Fruit fly (Drosophila melanogaster) whole organism, embryonic: Measurements from ENCODE around the gene ind.

Experiments used
- B-H2 ChIP-seq: fragments of 200-800 bp; sonication (Bioruptor generic); optimal IDR thresholded peaks from 2 replicates; lab custom pipeline; 2018; ENCODE audit warnings: missing biosample characterization, mild to moderate bottlenecking, missing genetic modification characterization
- Bteb2 ChIP-seq: fragments of 200-800 bp; sonication (Bioruptor generic); optimal IDR thresholded peaks from 2 replicates; lab custom pipeline; 2016; ENCODE audit warnings: missing biosample characterization, missing genetic modification characterization
- CG10321 ChIP-seq: fragments of 200-800 bp; sonication (Bioruptor generic); IDR thresholded peaks from 2 replicates; pipeline ENCODE4 v1.3.6; 2022; ENCODE audit warnings: missing biosample characterization, missing genetic modification characterization
- CG10431 ChIP-seq: fragments of 200-800 bp; sonication (Bioruptor generic); optimal IDR thresholded peaks from 3 replicates; lab custom pipeline; 2018; ENCODE audit warnings: missing biosample characterization, mild to moderate bottlenecking, missing genetic modification characterization
- CG10543 ChIP-seq: fragments of 200-800 bp; sonication (Bioruptor generic); optimal IDR thresholded peaks from 3 replicates; lab custom pipeline; 2017; ENCODE audit warnings: missing biosample characterization, mild to moderate bottlenecking, missing genetic modification characterization, moderate library complexity
- CG11504 ChIP-seq: fragments of 200-800 bp; sonication (Bioruptor generic); optimal IDR thresholded peaks from 3 replicates; lab custom pipeline; 2019; ENCODE audit warnings: missing biosample characterization, mild to moderate bottlenecking, missing genetic modification characterization, moderate library complexity
- CG12236 ChIP-seq: fragments of 200-800 bp; sonication (Bioruptor generic); optimal IDR thresholded peaks from 2 replicates; lab custom pipeline; 2016; ENCODE audit warnings: missing biosample characterization, missing genetic modification characterization
- CG13894 ChIP-seq: fragments of 200-800 bp; sonication (Bioruptor generic); optimal IDR thresholded peaks from 3 replicates; lab custom pipeline; 2018; ENCODE audit warnings: missing biosample characterization, mild to moderate bottlenecking, missing genetic modification characterization, moderate library complexity
- CG15479 ChIP-seq: fragments of 200-800 bp; sonication (Bioruptor generic); optimal IDR thresholded peaks from 3 replicates; lab custom pipeline; 2019; ENCODE audit warnings: missing biosample characterization, mild to moderate bottlenecking, missing genetic modification characterization, moderate library complexity
- CG1603 ChIP-seq: fragments of 200-800 bp; sonication (Bioruptor generic); optimal IDR thresholded peaks from 2 replicates; lab custom pipeline; 2019; ENCODE audit warnings: missing biosample characterization, mild to moderate bottlenecking, missing genetic modification characterization, moderate library complexity
- CG16813 ChIP-seq: fragments of 200-800 bp; sonication (Bioruptor generic); IDR thresholded peaks from 3 replicates; pipeline ENCODE4 v1.3.6; 2022; ENCODE audit warnings: missing biosample characterization, missing genetic modification characterization; ENCODE audit not compliant: partially characterized antibody
- CG16863 ChIP-seq: fragments of 200-800 bp; sonication (Bioruptor generic); optimal IDR thresholded peaks from 3 replicates; lab custom pipeline; 2016; ENCODE audit warnings: missing biosample characterization, missing genetic modification characterization
- CG3065 ChIP-seq: fragments of 200-800 bp; sonication (Bioruptor generic); optimal IDR thresholded peaks from 2 replicates; lab custom pipeline; 2016; ENCODE audit warnings: missing biosample characterization, missing genetic modification characterization
- CG32767 ChIP-seq: fragments of 200-800 bp; sonication (Bioruptor generic); IDR thresholded peaks from 2 replicates; pipeline ENCODE4 v1.3.6; 2022; ENCODE audit warnings: missing biosample characterization, missing genetic modification characterization
- CG33213 ChIP-seq: fragments of 200-800 bp; sonication (Bioruptor generic); optimal IDR thresholded peaks from 3 replicates; lab custom pipeline; 2016; ENCODE audit warnings: missing biosample characterization, missing genetic modification characterization
- CG4730 ChIP-seq: fragments of 200-800 bp; sonication (Bioruptor generic); IDR thresholded peaks from 2 replicates; pipeline ENCODE4 v1.3.6; 2022; ENCODE audit warnings: missing biosample characterization, missing genetic modification characterization
- CG6175 ChIP-seq: fragments of 200-800 bp; sonication (Bioruptor generic); IDR thresholded peaks from 3 replicates; pipeline ENCODE4 v1.3.6; 2022; ENCODE audit warnings: missing biosample characterization, missing genetic modification characterization
- CG6765 ChIP-seq: fragments of 200-800 bp; sonication (Bioruptor generic); optimal IDR thresholded peaks from 3 replicates; lab custom pipeline; 2017; ENCODE audit warnings: missing biosample characterization, mild to moderate bottlenecking, missing genetic modification characterization
- CG6813 ChIP-seq: fragments of 200-800 bp; sonication (Bioruptor generic); optimal IDR thresholded peaks from 2 replicates; lab custom pipeline; 2017; ENCODE audit warnings: missing biosample characterization, missing genetic modification characterization, mild to moderate bottlenecking, moderate library complexity, missing genetic modification reagents
- CG7372 ChIP-seq: fragments of 200-800 bp; sonication (Bioruptor generic); IDR thresholded peaks from 2 replicates; pipeline ENCODE4 v1.3.6; 2022; ENCODE audit warnings: missing biosample characterization, missing genetic modification characterization
- CG9609 ChIP-seq: fragments of 200-800 bp; sonication (Bioruptor generic); optimal IDR thresholded peaks from 3 replicates; lab custom pipeline; 2016; ENCODE audit warnings: missing biosample characterization, missing genetic modification characterization
- Camta ChIP-seq: fragments of 200-800 bp; sonication (Bioruptor generic); optimal IDR thresholded peaks from 2 replicates; lab custom pipeline; 2016; ENCODE audit warnings: missing biosample characterization, missing genetic modification characterization
- Dek ChIP-seq: fragments of 200-800 bp; sonication (Bioruptor generic); optimal IDR thresholded peaks from 3 replicates; lab custom pipeline; 2019; ENCODE audit warnings: missing biosample characterization, mild to moderate bottlenecking, missing genetic modification characterization, moderate library complexity
- Dfd ChIP-seq, 2 experiments: fragments of >200 bp; optimal IDR thresholded peaks; 2 replicates each; lab custom pipeline; 2017; ENCODE audit warnings: missing biosample characterization in 2 of 2, missing genetic modification characterization in 2 of 2
- Gsc ChIP-seq: fragments of 200-800 bp; sonication (Bioruptor generic); IDR thresholded peaks from 2 replicates; pipeline ENCODE4 v1.3.6; 2022; ENCODE audit warnings: missing biosample characterization, missing genetic modification characterization
- HLH3B ChIP-seq: fragments of 200-800 bp; sonication (Bioruptor generic); IDR thresholded peaks from 2 replicates; pipeline ENCODE4 v1.3.6; 2022; ENCODE audit warnings: missing biosample characterization, missing genetic modification characterization
- NK7.1 ChIP-seq: fragments of 200-800 bp; sonication (Bioruptor generic); optimal IDR thresholded peaks from 3 replicates; lab custom pipeline; 2016; ENCODE audit warnings: missing biosample characterization, missing genetic modification characterization
- Nf-YA ChIP-seq: fragments of 200-800 bp; sonication (Bioruptor generic); IDR thresholded peaks from 2 replicates; pipeline ENCODE4 v1.3.6; 2022; ENCODE audit warnings: missing biosample characterization, missing genetic modification characterization
- Nf-YC ChIP-seq: fragments of 200-800 bp; optimal IDR thresholded peaks from 3 replicates; lab custom pipeline; 2019; ENCODE audit warnings: missing biosample characterization, mild to moderate bottlenecking, missing genetic modification characterization, moderate library complexity
- Opbp ChIP-seq: fragments of 200-800 bp; sonication (Bioruptor generic); IDR thresholded peaks from 3 replicates; pipeline ENCODE4 v1.3.6; 2022; ENCODE audit warnings: missing biosample characterization, missing genetic modification characterization; ENCODE audit not compliant: partially characterized antibody
- Poxn ChIP-seq: fragments of 200-800 bp; sonication (Bioruptor generic); IDR thresholded peaks from 2 replicates; pipeline ENCODE4 v1.3.6; 2022; ENCODE audit warnings: missing biosample characterization, missing genetic modification characterization
- Sin3A ChIP-seq: fragments of >200 bp; optimal IDR thresholded peaks from 2 replicates; lab custom pipeline; 2018
- Xbp1 ChIP-seq: fragments of 200-800 bp; sonication (Bioruptor generic); optimal IDR thresholded peaks from 3 replicates; lab custom pipeline; 2016; ENCODE audit warnings: missing biosample characterization, mild to moderate bottlenecking, missing genetic modification characterization
- cad ChIP-seq: fragments of >200 bp; optimal IDR thresholded peaks from 2 replicates; lab custom pipeline; 2017; ENCODE audit warnings: missing biosample characterization, missing genetic modification characterization
- ci ChIP-seq: fragments of 200-800 bp; sonication (Bioruptor generic); IDR thresholded peaks from 3 replicates; pipeline ENCODE4 v1.3.6; 2022; ENCODE audit warnings: missing biosample characterization, missing genetic modification characterization
- crol ChIP-seq: fragments of 200-800 bp; sonication (Bioruptor generic); IDR thresholded peaks from 2 replicates; pipeline ENCODE4 v1.3.6; 2022; ENCODE audit warnings: missing biosample characterization, missing genetic modification characterization
- dimm ChIP-seq: fragments of 200-800 bp; sonication (Bioruptor generic); IDR thresholded peaks from 2 replicates; pipeline ENCODE4 v1.3.6; 2022; ENCODE audit warnings: missing biosample characterization, missing genetic modification characterization
- fd96Cb ChIP-seq: fragments of 200-800 bp; sonication (Bioruptor generic); optimal IDR thresholded peaks from 2 replicates; lab custom pipeline; 2018; ENCODE audit warnings: missing biosample characterization, mild to moderate bottlenecking, missing genetic modification characterization, moderate library complexity
- gsb-n ChIP-seq: fragments of 200-800 bp; sonication (Bioruptor generic); optimal IDR thresholded peaks from 3 replicates; lab custom pipeline; 2018; ENCODE audit warnings: missing biosample characterization, mild to moderate bottlenecking, missing genetic modification characterization
- jing ChIP-seq: fragments of 200-800 bp; sonication (Bioruptor generic); optimal IDR thresholded peaks from 2 replicates; lab custom pipeline; 2018; ENCODE audit warnings: missing biosample characterization, mild to moderate bottlenecking, missing genetic modification characterization
- kay ChIP-seq: fragments of 200-800 bp; sonication (Bioruptor generic); optimal IDR thresholded peaks from 2 replicates; lab custom pipeline; 2016; ENCODE audit warnings: missing biosample characterization, missing genetic modification characterization
- oc ChIP-seq: fragments of 200-800 bp; sonication (Bioruptor generic); optimal IDR thresholded peaks from 2 replicates; lab custom pipeline; 2018; ENCODE audit warnings: missing biosample characterization, mild to moderate bottlenecking, missing genetic modification characterization, moderate library complexity
- rib ChIP-seq: fragments of 200-800 bp; sonication (Bioruptor generic); IDR thresholded peaks from 2 replicates; pipeline ENCODE4 v1.3.6; 2022; ENCODE audit warnings: missing biosample characterization, missing genetic modification characterization
- sd ChIP-seq: fragments of 200-800 bp; sonication (Bioruptor generic); optimal IDR thresholded peaks from 3 replicates; lab custom pipeline; 2018; ENCODE audit warnings: missing biosample characterization, mild to moderate bottlenecking, missing genetic modification characterization, moderate library complexity
- slou ChIP-seq: fragments of 200-800 bp; sonication (Bioruptor generic); optimal IDR thresholded peaks from 3 replicates; lab custom pipeline; 2016; ENCODE audit warnings: missing biosample characterization, missing genetic modification characterization
- slp2 ChIP-seq: fragments of 200-800 bp; sonication (Bioruptor generic); optimal IDR thresholded peaks from 2 replicates; lab custom pipeline; 2016; ENCODE audit warnings: missing biosample characterization, missing genetic modification characterization
- sna ChIP-seq: fragments of 200-800 bp; sonication (Bioruptor generic); IDR thresholded peaks from 2 replicates; pipeline ENCODE4 v1.3.6; 2022; ENCODE audit warnings: missing biosample characterization, missing genetic modification characterization; ENCODE audit not compliant: partially characterized antibody
- tgo ChIP-seq: fragments of 200-800 bp; sonication (Bioruptor generic); IDR thresholded peaks from 3 replicates; pipeline ENCODE4 v1.3.6; 2022; ENCODE audit warnings: missing biosample characterization, missing genetic modification characterization
- ttk ChIP-seq: fragments of 200-800 bp; sonication (Bioruptor generic); IDR thresholded peaks from 2 replicates; pipeline ENCODE4 v2.1.2; 2022; ENCODE audit warnings: missing biosample characterization, missing genetic modification characterization
- wek ChIP-seq: fragments of 200-800 bp; sonication (Bioruptor generic); optimal IDR thresholded peaks from 3 replicates; lab custom pipeline; 2018; ENCODE audit warnings: missing biosample characterization, mild to moderate bottlenecking, missing genetic modification characterization, moderate library complexity

ind gene

DNA sequence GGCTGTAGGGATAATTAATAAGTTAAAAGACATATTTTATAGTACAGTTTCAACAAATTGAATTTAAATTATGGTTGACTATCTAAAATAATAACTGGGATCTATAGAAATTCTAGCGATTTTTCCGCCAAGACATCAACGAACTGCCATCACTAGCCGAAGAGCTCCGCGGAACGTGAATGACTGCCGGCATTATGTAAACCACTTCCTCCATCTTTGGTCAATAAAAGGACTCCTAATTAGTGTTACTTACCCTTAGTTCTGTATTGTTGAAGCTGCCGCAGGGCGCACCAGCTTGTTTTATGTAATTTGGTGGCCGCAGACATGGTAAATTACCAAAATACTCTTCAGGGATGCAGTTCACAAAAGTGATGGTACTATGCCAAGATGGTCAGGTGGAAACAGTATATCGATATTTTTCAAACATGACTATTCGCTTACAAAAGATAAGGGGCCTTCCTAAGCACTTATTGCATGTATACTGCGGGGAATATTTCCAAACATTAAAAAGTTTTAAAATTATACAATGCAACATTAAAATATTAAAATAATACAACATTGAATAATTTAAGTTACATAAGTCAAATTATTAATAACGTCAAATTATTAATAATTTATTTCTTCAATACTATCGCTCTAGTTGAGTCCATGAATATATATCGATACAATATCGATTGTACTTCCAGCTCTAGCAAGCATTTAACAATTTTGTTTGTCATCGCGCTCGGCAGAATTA, 44.3 kb downstream of the ind start, which contains the start of the genes mRpL39 and Prosbeta2 (continued):
- TF ChIP-seq slou (GFP tag; lab: Kevin White, UChicago) (peak; percentile 66), Xbp1 (no peak), ttk (GFP tag; lab: Robert Waterston, UW) (peak; percentile 30; the same call in 1 of the 2 replicates), dimm (GFP tag; lab: Robert Waterston, UW) (no peak), wek (peak; percentile 69), Bteb2 (GFP tag; lab: Kevin White, UChicago) (no peak), cad (GFP tag; lab: Kevin White, UChicago) (no peak), CG16813 (GFP tag; lab: Robert Waterston, UW) (peak; percentile 94), CG10431 (GFP tag; lab: Kevin White, UChicago) (no peak), CG12236 (GFP tag; lab: Kevin White, UChicago) (no peak), CG4730 (GFP tag; lab: Robert Waterston, UW) (peak; percentile 72), sna (GFP tag; lab: Robert Waterston, UW) (peak; percentile 98), jing (no peak), CG3065 (GFP tag; lab: Kevin White, UChicago) (no peak), CG13894 (no peak), CG32767 (GFP tag; lab: Robert Waterston, UW) (0 out of 2 replicates have a peak, but pooled peaks have one; percentile 10), CG10543 (peak; percentile 15), CG1603 (tag; lab: Kevin White, UChicago) (no peak), CG15479 (GFP tag; lab: Kevin White, UChicago) (no peak), CG6813 (no peak), Gsc (GFP tag; lab: Robert Waterston, UW) (no peak), Opbp (peak; percentile 74), NK7.1 (no peak), rib (GFP tag; lab: Robert Waterston, UW) (0 out of 2 replicates have a peak, but pooled peaks have one; percentile 26), CG6175 (GFP tag; lab: Robert Waterston, UW) (no peak), slp2 (GFP tag; lab: Kevin White, UChicago) (no peak), CG33213 (GFP tag; lab: Kevin White, UChicago) (no peak), Nf-YC (no peak), Nf-YA (no peak), sd (no peak), oc (tag; lab: Kevin White, UChicago) (no peak), HLH3B (GFP tag; lab: Robert Waterston, UW) (peak; percentile 59), CG11504 (tag; lab: Kevin White, UChicago) (peak; percentile 78), Sin3A (lab: Kevin White, UChicago) (peak; percentile 49), kay (GFP tag; lab: Kevin White, UChicago) (no peak), B-H2 (GFP tag; lab: Kevin White, UChicago) (no peak), CG6765 (no peak), crol (GFP tag; lab: Robert Waterston, UW) (0 out of 2 replicates have a peak, but pooled peaks have one; percentile 22), Dfd (GFP tag; optimal IDR thresholded peaks at IDR 0.05; lab: Kevin White, UChicago) (no peak), CG16863 (GFP tag; lab: Kevin White, UChicago) (no peak), tgo (peak; percentile 77), CG9609 (GFP tag; lab: Kevin White, UChicago) (no peak), gsb-n (tag; lab: Kevin White, UChicago) (no peak), Dek (tag; lab: Kevin White, UChicago) (peak; percentile 24), CG10321 (no peak), ci (GFP tag; lab: Robert Waterston, UW) (peak; percentile 10; the same call in 1 of the 3 replicates), CG7372 (peak; percentile 47), Camta (GFP tag; lab: Kevin White, UChicago) (no peak), fd96Cb (tag; lab: Kevin White, UChicago) (peak; percentile 70), Poxn (GFP tag; lab: Robert Waterston, UW) (peak; percentile 46; the same call in 1 of the 2 replicates)
